Fruit fly (Drosophila melanogaster): ENCODE measurements around the gene zfh1.

zfh1 gene

DNA sequence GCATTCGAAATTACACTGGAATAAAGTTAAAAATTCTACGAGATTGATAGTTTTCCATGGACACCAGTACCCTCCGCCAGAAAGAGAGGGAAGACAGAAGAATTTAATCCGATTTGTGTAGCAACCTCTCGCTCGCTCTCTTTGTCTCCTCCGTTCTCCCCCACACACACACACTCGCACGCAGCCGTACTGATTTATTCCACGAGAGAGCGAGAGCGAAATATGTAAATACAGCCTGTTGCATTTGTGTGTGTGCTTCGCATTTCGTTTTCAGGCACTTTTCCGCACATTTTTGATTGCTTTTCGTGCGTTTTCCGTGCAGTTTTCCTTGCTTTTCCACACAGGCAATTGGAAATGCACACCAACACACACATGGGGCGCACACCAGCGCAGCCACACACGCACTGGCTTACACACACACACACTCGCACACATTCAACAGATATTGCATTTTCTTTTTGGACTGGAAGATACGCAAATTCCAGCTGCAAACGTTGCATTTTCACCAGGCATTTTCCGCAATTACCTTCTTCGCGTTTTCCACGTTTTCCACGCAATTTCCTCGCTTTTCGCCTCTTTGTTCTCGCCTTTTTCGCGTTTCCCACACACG, 40.1 kb downstream of the zfh1 start (continued):
- peak; percentile 85 for TF ChIP-seq CG15479 (GFP tag; optimal IDR thresholded peaks at IDR 0.05)
- TF ChIP-seq Gsc (GFP tag; IDR thresholded peaks at IDR 0.05): no peak
- TF ChIP-seq MBD-R2 (GFP tag; IDR thresholded peaks at IDR 0.05): peak; percentile 9; the same call in 1 of the 2 replicates
- no peak for TF ChIP-seq CG2875 (GFP tag; optimal IDR thresholded peaks at IDR 0.05)
- TF ChIP-seq pita (GFP tag; optimal IDR thresholded peaks at IDR 0.05): no peak
- no peak for TF ChIP-seq CG34376 (GFP tag; optimal IDR thresholded peaks at IDR 0.05)
- peak; percentile 68 for TF ChIP-seq Med (GFP tag)
- no peak for TF ChIP-seq h (optimal IDR thresholded peaks at IDR 0.05)
- 0 out of 2 replicates have a peak, but pooled peaks have one; percentile 13 for TF ChIP-seq Atf6 (GFP tag; IDR thresholded peaks at IDR 0.05)
- peak; percentile 64 for TF ChIP-seq ewg (GFP tag; optimal IDR thresholded peaks at IDR 0.05)

DNA sequence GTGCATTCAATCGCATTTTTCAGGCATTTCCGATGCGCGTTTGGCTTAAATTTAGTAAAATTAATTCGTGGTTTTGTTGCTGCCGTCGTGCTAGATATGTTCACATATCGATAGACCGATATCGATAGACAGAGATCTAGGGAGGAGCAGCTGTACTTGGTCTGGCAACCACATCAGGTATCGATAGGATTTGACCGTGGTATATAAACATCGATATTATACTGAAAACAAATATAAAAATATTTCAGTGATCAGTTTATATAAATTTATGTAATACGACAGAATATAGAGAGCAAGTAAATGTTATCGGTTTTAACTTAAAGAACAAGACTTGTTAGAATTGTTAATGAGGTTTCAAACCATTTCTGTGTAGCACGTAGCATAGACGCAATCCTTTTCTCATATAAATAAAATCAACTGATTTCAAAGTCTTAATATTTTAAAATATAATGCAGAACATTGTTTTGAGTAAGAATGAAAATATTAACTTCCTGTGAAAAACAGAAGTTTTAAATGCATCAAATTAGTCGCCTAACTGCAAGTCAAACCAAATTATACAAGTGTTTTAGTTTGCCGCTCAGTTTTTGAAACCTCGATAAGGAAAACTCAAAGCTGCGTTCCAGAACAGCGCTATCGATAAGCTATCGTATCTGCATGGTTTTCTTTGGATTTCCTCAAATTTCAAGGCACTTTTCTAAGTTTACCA, 40.9 kb downstream of the zfh1 start, which contains the start of the genes wts and dj-1beta:
wts (minus strand) TSS at position 130 of the 706 bp plus-strand sequence.
dj-1beta (plus strand) TSS at position 628 of the 706 bp plus-strand sequence.
- TF ChIP-seq ap (GFP tag; IDR thresholded peaks at IDR 0.05) (no peak), unpg (GFP tag; optimal IDR thresholded peaks at IDR 0.05) (no peak), cg (GFP tag; optimal IDR thresholded peaks at IDR 0.05) (no peak), kni (GFP tag; optimal IDR thresholded peaks at IDR 0.05) (no peak), YL-1 (GFP tag; optimal IDR thresholded peaks at IDR 0.05) (no peak), CG9876 (GFP tag; optimal IDR thresholded peaks at IDR 0.05) (no peak), CG8089 (GFP tag; optimal IDR thresholded peaks at IDR 0.05) (no peak), CG11085 (GFP tag; IDR thresholded peaks at IDR 0.05) (no peak), Xrp1 (GFP tag; IDR thresholded peaks at IDR 0.05) (no peak), CG13894 (tag; optimal IDR thresholded peaks at IDR 0.05) (no peak), NK7.1 (GFP tag; optimal IDR thresholded peaks at IDR 0.05) (no peak), Dll (GFP tag; IDR thresholded peaks at IDR 0.05; ENCODE audit: partially characterized antibody) (peak; percentile 91), sob (GFP tag; IDR thresholded peaks at IDR 0.05) (no peak), Ets97D (GFP tag; optimal IDR thresholded peaks at IDR 0.05) (peak; percentile 45), emc (GFP tag; optimal IDR thresholded peaks at IDR 0.05) (no peak), BEAF-32 (GFP tag; optimal IDR thresholded peaks at IDR 0.05) (peak; percentile 95), bcd (GFP tag; optimal IDR thresholded peaks at IDR 0.05) (no peak), CG8924 (tag; optimal IDR thresholded peaks at IDR 0.05) (peak; percentile 28), Dp (GFP tag; optimal IDR thresholded peaks at IDR 0.05) (peak; percentile 94), CG10267 (tag; optimal IDR thresholded peaks at IDR 0.05) (peak; percentile 50), odd (GFP tag; optimal IDR thresholded peaks at IDR 0.05) (no peak), CG14710 (tag; optimal IDR thresholded peaks at IDR 0.05) (peak; percentile 52), CG12219 (GFP tag; optimal IDR thresholded peaks at IDR 0.05) (no peak), ssp (GFP tag; IDR thresholded peaks at IDR 0.05) (no peak), gfzf (GFP tag; optimal IDR thresholded peaks at IDR 0.05) (peak; percentile 62), CG6654 (GFP tag; optimal IDR thresholded peaks at IDR 0.05) (no peak), CG11398 (GFP tag; optimal IDR thresholded peaks at IDR 0.05) (no peak), h (optimal IDR thresholded peaks at IDR 0.05) (no peak), phol (tag; optimal IDR thresholded peaks at IDR 0.05) (peak; percentile 15), trem (tag; optimal IDR thresholded peaks at IDR 0.05) (peak; percentile 54), HLH3B (GFP tag; IDR thresholded peaks at IDR 0.05) (no peak), Hr3 (GFP tag; optimal IDR thresholded peaks at IDR 0.05) (peak; percentile 7), CG8281 (tag; optimal IDR thresholded peaks at IDR 0.05) (no peak), CG7963 (GFP tag; IDR thresholded peaks at IDR 0.05; ENCODE audit: partially characterized antibody) (peak; percentile 91), hkb (optimal IDR thresholded peaks at IDR 0.05) (no peak), hkb (GFP tag; IDR thresholded peaks at IDR 0.05) (no peak), zen2 (GFP tag; IDR thresholded peaks at IDR 0.05; ENCODE audit: partially characterized antibody) (peak; percentile 89), sr (GFP tag; IDR thresholded peaks at IDR 0.05) (no peak), tap (tag; optimal IDR thresholded peaks at IDR 0.05) (no peak)
